Worm (Caenorhabditis elegans) whole organism, midembryonic: ENCODE data around the gene T06E8.2.

ENCODE experiments used
- med-1 ChIP-seq: sonication (generic microtip); optimal IDR thresholded peaks from 2 replicates; lab custom pipeline; 2017; ENCODE audit warnings: missing genetic modification characterization, mild to moderate bottlenecking, missing compliant biosample characterization, antibody characterized with exemption, missing genetic modification reagents; ENCODE audit not compliant: insufficient read depth
- ztf-23 ChIP-seq: fragments of 200-800 bp; sonication (Bioruptor generic); IDR thresholded peaks from 2 replicates; pipeline ENCODE4 v1.3.6; 2022; ENCODE audit warnings: missing genetic modification reagents, missing genetic modification characterization, missing compliant biosample characterization
- ztf-29 ChIP-seq: fragments of 200-800 bp; sonication (Bioruptor generic); IDR thresholded peaks from 2 replicates; pipeline ENCODE4 v1.3.6; 2022; ENCODE audit warnings: missing genetic modification reagents, missing genetic modification characterization, missing compliant biosample characterization

ce11 chrV:10064221-10064620 lies 28.0 kb upstream of the T06E8.2 start, which contains the start of gene fipr-13:
- TF ChIP-seq ztf-23 (GFP tag; lab: Robert Waterston, UW), result no peak
- TF ChIP-seq ztf-29 (GFP tag; lab: Robert Waterston, UW), result no peak
- no peak for TF ChIP-seq med-1 (GFP tag; lab: Kevin White, UChicago)
